Worm (Caenorhabditis elegans): ENCODE results near the gene mfsd-12.

DNA sequence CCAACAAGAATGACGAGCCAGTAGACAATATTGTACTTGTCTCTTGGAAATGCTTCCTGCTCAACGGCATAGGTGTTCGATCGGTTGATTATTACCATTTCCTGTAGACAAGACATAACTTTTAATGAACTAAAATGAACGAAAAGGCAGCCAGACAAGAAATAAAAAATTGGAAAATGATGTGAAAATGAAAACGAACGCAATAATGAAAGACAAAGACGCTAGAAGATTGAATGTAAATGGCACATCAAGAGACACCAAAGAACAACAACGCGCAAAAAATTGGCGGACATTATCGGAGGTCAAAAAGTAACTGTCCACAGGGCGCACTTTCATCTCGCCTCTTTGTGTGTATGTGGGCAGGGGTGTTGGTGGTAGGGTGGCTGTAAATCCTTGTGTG, 18.8 kb upstream of the mfsd-12 start, which contains the start of gene ent-5:
- TF ChIP-seq ztf-25 (GFP tag; IDR thresholded peaks at IDR 0.05) (no peak), lin-54 (GFP tag; optimal IDR thresholded peaks at IDR 0.05) (no peak), unc-62 (GFP tag; optimal IDR thresholded peaks at IDR 0.05) (no peak), Y53G8AR.9 (GFP tag; conservative IDR thresholded peaks at IDR 0.05) (no peak), nfya-1 (tag; optimal IDR thresholded peaks at IDR 0.05; ENCODE audit: borderline replicate concordance, insufficient read depth) (no peak)
